Worm (Caenorhabditis elegans): ENCODE results near the gene aff-1.

Gene aff-1

DNA sequence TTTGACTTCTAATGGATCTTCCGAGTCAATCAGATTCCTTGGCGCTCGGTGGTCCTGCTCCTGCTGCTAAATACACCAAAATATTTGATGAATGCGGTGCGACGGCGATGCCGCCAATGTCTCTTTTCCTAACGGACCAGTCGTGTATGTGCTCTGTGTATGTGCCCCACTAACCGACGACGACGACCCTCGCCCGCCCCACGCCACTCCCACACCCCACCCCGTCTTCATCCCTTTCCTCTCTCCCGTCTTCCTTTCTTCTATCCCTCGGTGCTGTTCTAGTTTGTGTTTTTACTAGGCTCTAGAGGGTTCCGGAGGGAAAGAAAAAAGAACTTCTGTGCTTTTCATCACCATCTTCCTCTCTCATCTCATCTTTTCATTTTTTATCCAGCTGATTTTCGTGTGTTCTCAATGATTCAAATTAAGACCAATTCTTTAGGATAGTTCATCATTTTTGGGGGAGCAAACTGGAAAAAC lies 28.9 kb downstream of the aff-1 start, which contains the start of gene egl-27:
TSS of gene egl-27 (plus strand) at position 427 of the 477 bp plus-strand sequence.
- TF ChIP-seq skn-1 (tag; optimal IDR thresholded peaks at IDR 0.05) (no peak), gmeb-1 (tag; optimal IDR thresholded peaks at IDR 0.05) (no peak), nhr-25 (tag; optimal IDR thresholded peaks at IDR 0.05) (no peak), sma-3 (GFP tag; optimal IDR thresholded peaks at IDR 0.05) (no peak), mdl-1 (tag; optimal IDR thresholded peaks at IDR 0.05) (no peak), ceh-82 (tag; optimal IDR thresholded peaks at IDR 0.05) (no peak), nhr-23 (tag; optimal IDR thresholded peaks at IDR 0.05) (no peak), ztf-4 (tag; optimal IDR thresholded peaks at IDR 0.05) (no peak), alr-1 (tag; optimal IDR thresholded peaks at IDR 0.05) (no peak), unc-39 (tag; optimal IDR thresholded peaks at IDR 0.05) (no peak), sma-9 (GFP tag; optimal IDR thresholded peaks at IDR 0.05) (no peak), sma-9 (tag; optimal IDR thresholded peaks at IDR 0.05) (no peak), F13H6.1 (tag; optimal IDR thresholded peaks at IDR 0.05) (no peak)

DNA sequence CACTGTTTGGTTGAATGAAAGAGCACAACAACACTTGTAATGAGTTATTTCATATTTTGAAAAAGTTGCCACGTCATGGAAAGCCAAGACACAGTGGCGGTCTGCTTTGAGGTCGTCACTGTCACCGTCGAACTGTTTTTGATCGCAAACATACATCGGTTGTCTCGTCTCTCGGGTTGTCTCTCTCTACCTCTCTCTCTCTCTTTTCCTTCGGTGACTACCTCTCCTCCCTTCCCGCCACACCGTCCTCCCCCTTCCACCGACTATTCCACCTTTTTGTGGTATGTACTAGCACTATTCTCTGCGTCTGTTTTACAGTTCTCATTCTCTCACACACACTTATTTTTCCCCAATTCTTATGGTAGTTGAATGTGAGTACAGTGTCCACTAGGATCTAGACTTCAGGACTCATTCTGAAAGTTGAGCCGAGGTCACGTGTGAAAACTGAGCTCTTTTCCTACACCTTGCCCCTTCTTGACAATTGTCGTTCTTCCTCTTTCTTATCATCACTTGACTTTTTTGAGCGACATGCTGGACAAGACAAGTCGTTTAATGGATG lies 29.7 kb downstream of the aff-1 start:
- TF ChIP-seq aly-2 (tag; optimal IDR thresholded peaks at IDR 0.05) (no peak), ztf-11 (tag; optimal IDR thresholded peaks at IDR 0.05) (no peak), lin-11 (tag; optimal IDR thresholded peaks at IDR 0.05) (no peak), lin-13 (GFP tag; optimal IDR thresholded peaks at IDR 0.05) (no peak), mab-5 (tag; optimal IDR thresholded peaks at IDR 0.05) (no peak), ztf-1 (GFP tag; conservative IDR thresholded peaks at IDR 0.05) (no peak), sma-3 (GFP tag; optimal IDR thresholded peaks at IDR 0.05) (peak; percentile 17), mdl-1 (tag; optimal IDR thresholded peaks at IDR 0.05) (no peak), dmd-4 (tag; optimal IDR thresholded peaks at IDR 0.05) (no peak), ztf-4 (tag; optimal IDR thresholded peaks at IDR 0.05) (no peak), snpc-4 (tag; optimal IDR thresholded peaks at IDR 0.05) (no peak), nhr-10 (tag; optimal IDR thresholded peaks at IDR 0.05) (no peak), nhr-12 (tag; optimal IDR thresholded peaks at IDR 0.05) (no peak), unc-39 (tag; optimal IDR thresholded peaks at IDR 0.05) (no peak), sem-4 (tag; optimal IDR thresholded peaks at IDR 0.05) (no peak), ceh-82 (tag; optimal IDR thresholded peaks at IDR 0.05) (no peak), F13H6.1 (tag; optimal IDR thresholded peaks at IDR 0.05) (peak; percentile 62), peb-1 (tag; optimal IDR thresholded peaks at IDR 0.05) (no peak), lsy-2 (tag; optimal IDR thresholded peaks at IDR 0.05) (peak in 1 of 2 experiments; percentile 9), alr-1 (tag; optimal IDR thresholded peaks at IDR 0.05) (no peak), egl-27 (tag; optimal IDR thresholded peaks at IDR 0.05) (no peak), ama-1 (optimal IDR thresholded peaks at IDR 0.05) (no peak), C34F6.9 (tag; optimal IDR thresholded peaks at IDR 0.05) (peak; percentile 5), elt-3 (tag; optimal IDR thresholded peaks at IDR 0.05) (no peak), nhr-23 (tag; optimal IDR thresholded peaks at IDR 0.05) (no peak), nhr-21 (tag; optimal IDR thresholded peaks at IDR 0.05) (no peak), ceh-16 (tag; optimal IDR thresholded peaks at IDR 0.05) (no peak), Y55F3AM.14 (GFP tag; optimal IDR thresholded peaks at IDR 0.05) (no peak), zag-1 (tag; optimal IDR thresholded peaks at IDR 0.05) (no peak), nhr-237 (tag; optimal IDR thresholded peaks at IDR 0.05) (no peak), unc-62 (GFP tag; optimal IDR thresholded peaks at IDR 0.05) (no peak), skn-1 (tag; optimal IDR thresholded peaks at IDR 0.05) (no peak), crh-2 (tag; optimal IDR thresholded peaks at IDR 0.05) (peak; percentile 75), blmp-1 (tag; optimal IDR thresholded peaks at IDR 0.05; ENCODE audit: insufficient read depth) (peak; percentile 44), unc-55 (GFP tag; optimal IDR thresholded peaks at IDR 0.05) (no peak), mbf-1 (tag; optimal IDR thresholded peaks at IDR 0.05) (no peak), nhr-25 (tag; optimal IDR thresholded peaks at IDR 0.05) (peak; percentile 55), elt-1 (tag; optimal IDR thresholded peaks at IDR 0.05) (no peak), sma-9 (GFP tag; optimal IDR thresholded peaks at IDR 0.05) (peak; percentile 31), sma-9 (tag; optimal IDR thresholded peaks at IDR 0.05) (no peak), nhr-11 (tag; optimal IDR thresholded peaks at IDR 0.05) (no peak), nhr-6 (tag; optimal IDR thresholded peaks at IDR 0.05) (no peak), lin-39 (tag; optimal IDR thresholded peaks at IDR 0.05) (no peak), nhr-77 (tag; optimal IDR thresholded peaks at IDR 0.05) (no peak), fos-1 (tag; optimal IDR thresholded peaks at IDR 0.05) (peak; percentile 32), R02D3.7 (tag; optimal IDR thresholded peaks at IDR 0.05) (no peak), gmeb-1 (tag; optimal IDR thresholded peaks at IDR 0.05) (no peak), nhr-129 (tag; optimal IDR thresholded peaks at IDR 0.05) (peak; percentile 74), ZK546.5 (tag; optimal IDR thresholded peaks at IDR 0.05) (no peak)

Data from whole organism, L2 larva.